Worm (Caenorhabditis elegans) whole organism, L3 larva: ENCODE data around the gene Y38F1A.4.

Source experiments
- ZK546.5 ChIP-seq: sonication (generic microtip); optimal IDR thresholded peaks from 2 replicates; lab custom pipeline; 2017; ENCODE audit warnings: missing biosample characterization, missing genetic modification characterization
- aly-2 ChIP-seq: fragments of 150-350 bp; optimal IDR thresholded peaks from 2 replicates; lab custom pipeline; 2014; ENCODE audit warnings: missing biosample characterization, missing genetic modification characterization
- ceh-16 ChIP-seq: sonication (generic microtip); optimal IDR thresholded peaks from 2 replicates; lab custom pipeline; 2017; ENCODE audit warnings: missing biosample characterization, missing genetic modification characterization
- ceh-28 ChIP-seq: fragments of 150-350 bp; optimal IDR thresholded peaks from 2 replicates; lab custom pipeline; 2014; ENCODE audit warnings: missing biosample characterization, missing genetic modification reagents, missing genetic modification characterization
- ceh-9 ChIP-seq: sonication (generic microtip); optimal IDR thresholded peaks from 2 replicates; lab custom pipeline; 2018; ENCODE audit warnings: missing biosample characterization, missing genetic modification characterization
- elt-1 ChIP-seq: fragments of 150-350 bp; optimal IDR thresholded peaks from 2 replicates; lab custom pipeline; 2014; ENCODE audit warnings: missing biosample characterization, missing genetic modification characterization
- elt-2 ChIP-seq: sonication (generic microtip); optimal IDR thresholded peaks from 2 replicates; lab custom pipeline; 2016; ENCODE audit warnings: missing genetic modification reagents, mild to moderate bottlenecking, missing genetic modification characterization, missing compliant biosample characterization
- elt-3 ChIP-seq, 3 experiments: fragments of 150-350 bp in 1 of 3; sonication (generic microtip) in 2 of 3; optimal IDR thresholded peaks; 2 replicates in 2 of 3; 4 replicates in 1 of 3; lab custom pipeline; 2014 to 2017; ENCODE audit warnings: missing biosample characterization in 3 of 3, missing genetic modification characterization in 3 of 3
- eor-1 ChIP-seq, 2 experiments: fragments of 150-350 bp; optimal IDR thresholded peaks; 2 replicates each; lab custom pipeline; 2014 to 2018; ENCODE audit warnings: missing biosample characterization in 2 of 2, missing genetic modification characterization in 2 of 2
- fkh-10 ChIP-seq: sonication (generic microtip); optimal IDR thresholded peaks from 2 replicates; lab custom pipeline; 2017; ENCODE audit warnings: missing biosample characterization, missing genetic modification reagents, missing genetic modification characterization
- fkh-2 ChIP-seq: fragments of 150-350 bp; optimal IDR thresholded peaks from 2 replicates; lab custom pipeline; 2014; ENCODE audit warnings: missing biosample characterization, missing genetic modification reagents, missing genetic modification characterization
- fos-1 ChIP-seq: fragments of 150-350 bp; optimal IDR thresholded peaks from 2 replicates; lab custom pipeline; 2014; ENCODE audit warnings: missing biosample characterization, missing genetic modification characterization
- hmg-11 ChIP-seq: sonication (generic microtip); optimal IDR thresholded peaks from 2 replicates; lab custom pipeline; 2016; ENCODE audit warnings: missing genetic modification characterization, missing compliant biosample characterization
- jun-1 ChIP-seq: fragments of 150-350 bp; optimal IDR thresholded peaks from 2 replicates; lab custom pipeline; 2014; ENCODE audit warnings: missing biosample characterization, missing genetic modification reagents, missing genetic modification characterization
- lin-15B ChIP-seq: fragments of 150-350 bp; optimal IDR thresholded peaks from 2 replicates; lab custom pipeline; 2014; ENCODE audit warnings: missing biosample characterization, missing genetic modification characterization
- lin-39 ChIP-seq: fragments of 150-350 bp; optimal IDR thresholded peaks from 2 replicates; lab custom pipeline; 2018; ENCODE audit warnings: missing biosample characterization, missing genetic modification reagents, missing genetic modification characterization
- lsy-12 ChIP-seq: sonication (generic microtip); optimal IDR thresholded peaks from 2 replicates; lab custom pipeline; 2016; ENCODE audit warnings: mild to moderate bottlenecking, missing genetic modification characterization, missing compliant biosample characterization
- mdl-1 ChIP-seq: fragments of 150-350 bp; optimal IDR thresholded peaks from 2 replicates; lab custom pipeline; 2014; ENCODE audit warnings: missing biosample characterization, missing genetic modification characterization
- mml-1 ChIP-seq: fragments of 150-350 bp; sonication (generic microtip); optimal IDR thresholded peaks from 3 replicates; lab custom pipeline; 2014; ENCODE audit warnings: missing biosample characterization, missing genetic modification characterization
- nfya-1 ChIP-seq: sonication (generic microtip); optimal IDR thresholded peaks from 2 replicates; lab custom pipeline; 2017; ENCODE audit warnings: missing genetic modification characterization, mild to moderate bottlenecking, missing compliant biosample characterization, antibody characterized with exemption, moderate library complexity; ENCODE audit not compliant: insufficient read depth
- nhr-11 ChIP-seq: fragments of 150-350 bp; optimal IDR thresholded peaks from 2 replicates; lab custom pipeline; 2014; ENCODE audit warnings: missing biosample characterization, missing genetic modification characterization
- nhr-12 ChIP-seq: fragments of 150-350 bp; optimal IDR thresholded peaks from 2 replicates; lab custom pipeline; 2014; ENCODE audit warnings: missing biosample characterization, missing genetic modification characterization
- nhr-23 ChIP-seq: fragments of 150-350 bp; optimal IDR thresholded peaks from 2 replicates; lab custom pipeline; 2014; ENCODE audit warnings: missing biosample characterization, missing genetic modification reagents, missing genetic modification characterization
- nhr-237 ChIP-seq: fragments of 150-350 bp; optimal IDR thresholded peaks from 2 replicates; lab custom pipeline; 2014; ENCODE audit warnings: missing biosample characterization, missing genetic modification characterization
- nhr-25 ChIP-seq: sonication (generic microtip); optimal IDR thresholded peaks from 2 replicates; lab custom pipeline; 2017; ENCODE audit warnings: missing biosample characterization, missing genetic modification characterization
- nhr-28 ChIP-seq: fragments of 150-350 bp; optimal IDR thresholded peaks from 2 replicates; lab custom pipeline; 2014; ENCODE audit warnings: missing biosample characterization, missing genetic modification characterization
- nhr-43 ChIP-seq: sonication (generic microtip); optimal IDR thresholded peaks from 2 replicates; lab custom pipeline; 2016; ENCODE audit warnings: mild to moderate bottlenecking, missing genetic modification characterization, missing compliant biosample characterization; ENCODE audit not compliant: poor library complexity, severe bottlenecking
- nhr-76 ChIP-seq: fragments of 150-350 bp; sonication (generic microtip); optimal IDR thresholded peaks from 5 replicates; lab custom pipeline; 2014; ENCODE audit warnings: missing biosample characterization, missing genetic modification characterization
- nhr-77 ChIP-seq: fragments of 150-350 bp; optimal IDR thresholded peaks from 2 replicates; lab custom pipeline; 2014; ENCODE audit warnings: missing biosample characterization, missing genetic modification characterization
- pha-4 ChIP-seq: fragments of 150-350 bp; optimal IDR thresholded peaks from 2 replicates; lab custom pipeline; 2014; ENCODE audit warnings: missing biosample characterization, missing genetic modification reagents, missing genetic modification characterization
- pqm-1 ChIP-seq: fragments of 150-350 bp; optimal IDR thresholded peaks from 2 replicates; lab custom pipeline; 2017; ENCODE audit warnings: missing biosample characterization, missing genetic modification characterization, inconsistent platforms
- sea-2 ChIP-seq: fragments of 150-350 bp; sonication (generic microtip); optimal IDR thresholded peaks from 4 replicates; lab custom pipeline; 2014; ENCODE audit warnings: missing biosample characterization, missing genetic modification reagents, missing genetic modification characterization
- skn-1 ChIP-seq: fragments of 150-350 bp; optimal IDR thresholded peaks from 2 replicates; lab custom pipeline; 2014; ENCODE audit warnings: missing biosample characterization, missing genetic modification characterization
- tbx-2 ChIP-seq: sonication (generic microtip); optimal IDR thresholded peaks from 2 replicates; lab custom pipeline; 2016; ENCODE audit warnings: mild to moderate bottlenecking, missing genetic modification characterization, missing compliant biosample characterization
- unc-62 ChIP-seq: fragments of 150-350 bp; sonication (generic microtip); optimal IDR thresholded peaks from 4 replicates; lab custom pipeline; 2014; ENCODE audit warnings: missing biosample characterization, missing genetic modification reagents, missing genetic modification characterization
- zag-1 ChIP-seq: fragments of 150-350 bp; optimal IDR thresholded peaks from 2 replicates; lab custom pipeline; 2014; ENCODE audit warnings: missing biosample characterization, missing genetic modification characterization
- ztf-4 ChIP-seq: fragments of 150-350 bp; optimal IDR thresholded peaks from 2 replicates; lab custom pipeline; 2014; ENCODE audit warnings: missing biosample characterization, missing genetic modification characterization

The Y38F1A.4 gene

ce11 chrII:12942496-12942895 is 27.0 kb downstream of the Y38F1A.4 start:
- TF ChIP-seq lin-39 (tag; lab: Kevin White, UChicago) (no peak), nfya-1 (tag; lab: Kevin White, UChicago) (no peak), fkh-10 (GFP tag; lab: Kevin White, UChicago) (no peak), eor-1 (tag; optimal IDR thresholded peaks at IDR 0.05; lab: Kevin White, UChicago) (no peak), ZK546.5 (no peak), skn-1 (tag; lab: Kevin White, UChicago) (no peak), pqm-1 (tag; lab: Kevin White, UChicago) (no peak), nhr-12 (tag; lab: Kevin White, UChicago) (no peak), nhr-43 (peak; percentile 68), fkh-2 (no peak), elt-3 (tag; optimal IDR thresholded peaks at IDR 0.05; lab: Kevin White, UChicago) (peak; percentile 51 to 85 (median 83)), jun-1 (tag; lab: Kevin White, UChicago) (no peak), sea-2 (GFP tag; lab: Kevin White, UChicago) (no peak), elt-2 (no peak), ceh-16 (tag; lab: Kevin White, UChicago) (no peak), nhr-237 (no peak), nhr-23 (peak; percentile 45), lsy-12 (tag; lab: Kevin White, UChicago) (no peak)

DNA sequence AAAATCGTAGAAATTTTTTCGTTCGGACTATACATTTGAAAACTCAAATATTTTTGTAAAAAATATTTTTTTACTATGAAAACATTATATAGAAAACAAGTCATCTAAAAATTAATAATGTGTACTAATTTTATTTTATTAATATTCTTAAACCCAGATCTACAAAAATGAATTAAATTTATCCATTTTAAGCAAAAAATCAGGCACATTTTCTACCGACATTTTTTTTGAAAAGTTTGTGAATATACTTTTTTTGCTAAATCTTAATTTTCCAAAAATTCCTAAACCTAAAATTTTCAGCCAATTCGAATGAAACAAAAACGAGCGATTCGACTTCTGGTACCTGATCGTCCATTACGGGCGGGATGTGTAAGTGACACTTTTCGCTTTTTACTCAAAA is 29.7 kb downstream of the Y38F1A.4 start, which contains the start of gene arrd-10:
Gene arrd-10, plus strand, starts transcription at position 301 of the 400 bp plus-strand sequence.
- TF ChIP-seq elt-2 (no peak), pha-4 (tag; lab: Kevin White, UChicago) (no peak), nhr-76 (tag; lab: Kevin White, UChicago) (no peak), elt-1 (no peak), aly-2 (no peak), lin-15B (tag; lab: Kevin White, UChicago) (no peak)

ce11 chrII:12939161-12939560 is 30.4 kb downstream of the Y38F1A.4 start:
- TF ChIP-seq lin-15B (tag; lab: Kevin White, UChicago), result no peak
- no peak for TF ChIP-seq ZK546.5
- peak in 1 of 3 experiments; percentile 25 for TF ChIP-seq elt-3 (tag; optimal IDR thresholded peaks at IDR 0.05; lab: Kevin White, UChicago)
- TF ChIP-seq nhr-23, result peak; percentile 32
- no peak for TF ChIP-seq unc-62 (GFP tag; lab: Kevin White, UChicago)
- peak; percentile 24 for TF ChIP-seq nhr-25 (tag; lab: Kevin White, UChicago)
- no peak for TF ChIP-seq nhr-43
- no peak for TF ChIP-seq elt-2

DNA sequence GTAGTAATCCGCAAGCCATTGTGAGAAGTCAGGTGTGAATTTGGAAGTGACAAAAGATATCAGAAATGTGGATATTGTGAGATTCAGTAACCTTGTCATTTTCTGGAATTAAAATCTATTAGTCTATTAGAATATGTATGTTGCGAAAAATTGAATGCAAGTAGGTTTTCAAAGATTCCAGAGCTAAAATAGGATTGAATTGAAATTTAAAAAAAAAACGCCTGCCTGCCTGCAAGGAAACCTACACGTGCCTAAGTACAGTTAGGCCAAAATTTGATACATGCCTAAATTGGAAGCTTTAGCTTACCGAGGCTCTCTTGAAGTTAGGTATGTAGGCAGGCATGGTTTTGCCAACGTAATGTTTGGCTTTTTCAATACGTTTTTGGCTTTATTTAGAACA is 34.3 kb downstream of the Y38F1A.4 start, which contains the start of gene lips-9:
Gene lips-9, minus strand, starts transcription at position 101 of the 400 bp plus-strand sequence.
- no peak for TF ChIP-seq fos-1 (tag; lab: Kevin White, UChicago)
- TF ChIP-seq skn-1 (tag; lab: Kevin White, UChicago), result no peak
- TF ChIP-seq sea-2 (GFP tag; lab: Kevin White, UChicago), result no peak
- no peak for TF ChIP-seq eor-1 (tag; optimal IDR thresholded peaks at IDR 0.05; lab: Kevin White, UChicago)

DNA sequence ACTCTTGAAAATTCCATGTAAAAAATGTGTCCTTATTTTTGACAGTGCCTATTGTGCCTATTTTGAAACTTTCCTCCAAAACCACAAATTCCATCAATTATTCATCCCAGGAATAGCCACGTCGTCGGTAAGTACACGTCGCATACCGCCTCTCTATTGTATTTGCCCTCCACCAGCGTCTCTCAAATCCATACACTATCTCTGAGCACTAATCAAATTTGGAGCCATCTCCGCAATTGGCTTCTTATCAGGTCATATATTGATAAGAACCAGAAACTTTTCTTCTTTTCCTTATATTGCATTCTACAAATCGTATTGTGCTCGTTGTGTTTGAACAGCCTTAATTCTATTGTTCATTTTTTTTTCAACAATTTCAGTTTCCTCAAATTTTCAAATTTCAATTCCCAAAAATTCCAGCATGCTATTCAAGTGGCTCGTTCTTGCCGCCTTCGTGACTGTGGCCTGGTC is 38.0 kb downstream of the Y38F1A.4 start, which contains the start of gene dct-18:
Gene dct-18, plus strand, starts transcription at position 418 of the 468 bp plus-strand sequence.
- TF ChIP-seq tbx-2 (tag; lab: Kevin White, UChicago) (no peak), elt-3 (tag; optimal IDR thresholded peaks at IDR 0.05; lab: Kevin White, UChicago) (no peak), elt-2 (peak; percentile 95), sea-2 (GFP tag; lab: Kevin White, UChicago) (no peak), aly-2 (no peak), nhr-76 (tag; lab: Kevin White, UChicago) (no peak), zag-1 (no peak), nhr-11 (tag; lab: Kevin White, UChicago) (no peak), nhr-28 (tag; lab: Kevin White, UChicago) (no peak), skn-1 (tag; lab: Kevin White, UChicago) (no peak), ceh-28 (tag; lab: Kevin White, UChicago) (no peak), hmg-11 (tag; lab: Kevin White, UChicago) (no peak), pqm-1 (tag; lab: Kevin White, UChicago) (peak; percentile 77), pha-4 (tag; lab: Kevin White, UChicago) (peak; percentile 24), ceh-9 (tag; lab: Kevin White, UChicago) (no peak), mml-1 (no peak), nhr-77 (tag; lab: Kevin White, UChicago) (no peak), nhr-25 (tag; lab: Kevin White, UChicago) (no peak), ceh-16 (tag; lab: Kevin White, UChicago) (no peak), fkh-2 (no peak), ztf-4 (tag; lab: Kevin White, UChicago) (no peak), mdl-1 (tag; lab: Kevin White, UChicago) (no peak)
- TF ChIP-seq, all 47 proteins: peak for 3
